Worm (Caenorhabditis elegans): ENCODE data around the gene inpp-5K.

DNA sequence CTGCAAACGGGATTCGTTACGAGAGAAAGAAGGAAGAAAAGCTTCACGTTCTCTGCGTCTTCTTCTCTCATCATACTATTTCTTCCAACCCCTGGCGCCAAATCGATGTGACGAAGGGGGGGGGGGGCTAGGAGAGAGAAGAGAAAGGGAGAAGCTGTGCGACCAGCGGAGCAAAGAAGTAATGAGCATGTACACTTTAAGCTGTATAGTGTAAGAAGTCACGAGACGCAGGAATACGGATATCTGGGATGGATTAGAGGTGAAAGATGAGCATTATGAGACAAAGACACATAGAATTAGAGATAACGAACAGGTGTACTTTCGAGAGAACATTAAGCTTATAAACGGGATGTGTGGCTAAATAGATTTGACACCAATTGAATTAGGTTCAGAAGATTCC lies 40.6 kb upstream of the inpp-5K start:
- TF ChIP-seq unc-62 (GFP tag; optimal IDR thresholded peaks at IDR 0.05) (peak; percentile 36), lin-32 (GFP tag; optimal IDR thresholded peaks at IDR 0.05) (no peak), nhr-237 (tag; optimal IDR thresholded peaks at IDR 0.05) (no peak), snpc-4 (tag; optimal IDR thresholded peaks at IDR 0.05) (no peak), lin-13 (tag; optimal IDR thresholded peaks at IDR 0.05) (no peak), lsy-2 (tag; optimal IDR thresholded peaks at IDR 0.05) (no peak), nhr-12 (tag; optimal IDR thresholded peaks at IDR 0.05) (no peak), nhr-76 (tag; optimal IDR thresholded peaks at IDR 0.05) (no peak), mab-5 (tag; optimal IDR thresholded peaks at IDR 0.05) (peak; percentile 21), sptf-1 (tag; optimal IDR thresholded peaks at IDR 0.05) (no peak)

Measured in whole organism, mixed stage, embryonic.